Fruit fly (Drosophila melanogaster) whole organism, embryonic: ENCODE data around the gene CG1622.

Experiments used
- Ada2b ChIP-seq: fragments of 200-800 bp; sonication (Bioruptor generic); IDR thresholded peaks from 2 replicates; pipeline ENCODE4 v1.3.6; 2022; ENCODE audit warnings: missing biosample characterization, missing genetic modification characterization
- Asciz ChIP-seq: fragments of 200-800 bp; sonication (Bioruptor generic); optimal IDR thresholded peaks from 2 replicates; lab custom pipeline; 2017; ENCODE audit warnings: missing biosample characterization, mild to moderate bottlenecking, missing genetic modification characterization, missing genetic modification reagents
- Bteb2 ChIP-seq: fragments of 200-800 bp; sonication (Bioruptor generic); optimal IDR thresholded peaks from 2 replicates; lab custom pipeline; 2016; ENCODE audit warnings: missing biosample characterization, missing genetic modification characterization
- CG10147 ChIP-seq: fragments of 200-800 bp; sonication (Bioruptor generic); optimal IDR thresholded peaks from 2 replicates; lab custom pipeline; 2019; ENCODE audit warnings: missing biosample characterization, mild to moderate bottlenecking, missing genetic modification characterization, moderate library complexity
- CG11398 ChIP-seq: fragments of 200-800 bp; sonication (Bioruptor generic); optimal IDR thresholded peaks from 2 replicates; lab custom pipeline; 2016; ENCODE audit warnings: missing biosample characterization, missing genetic modification characterization
- CG11560 ChIP-seq: fragments of 200-800 bp; sonication (Bioruptor generic); IDR thresholded peaks from 3 replicates; pipeline ENCODE4 v1.3.6; 2022; ENCODE audit warnings: missing biosample characterization, missing genetic modification characterization
- CG12071 ChIP-seq: fragments of 200-800 bp; sonication (Bioruptor generic); optimal IDR thresholded peaks from 3 replicates; lab custom pipeline; 2018; ENCODE audit warnings: missing biosample characterization, mild to moderate bottlenecking, missing genetic modification characterization
- CG13775 ChIP-seq: fragments of 200-800 bp; sonication (Bioruptor generic); optimal IDR thresholded peaks from 3 replicates; lab custom pipeline; 2017; ENCODE audit warnings: missing biosample characterization, mild to moderate bottlenecking, missing genetic modification characterization
- CG15514 ChIP-seq: fragments of 200-800 bp; sonication (Bioruptor generic); optimal IDR thresholded peaks from 3 replicates; lab custom pipeline; 2017; ENCODE audit warnings: missing biosample characterization, missing genetic modification characterization, mild to moderate bottlenecking, moderate library complexity, missing genetic modification reagents
- CG1602 ChIP-seq: fragments of 200-800 bp; sonication (Bioruptor generic); optimal IDR thresholded peaks from 3 replicates; lab custom pipeline; 2016; ENCODE audit warnings: missing biosample characterization, missing genetic modification characterization
- CG1603 ChIP-seq: fragments of 200-800 bp; sonication (Bioruptor generic); optimal IDR thresholded peaks from 2 replicates; lab custom pipeline; 2019; ENCODE audit warnings: missing biosample characterization, mild to moderate bottlenecking, missing genetic modification characterization, moderate library complexity
- CG17568 ChIP-seq: fragments of 200-800 bp; sonication (Bioruptor generic); optimal IDR thresholded peaks from 2 replicates; lab custom pipeline; 2018; ENCODE audit warnings: missing biosample characterization, mild to moderate bottlenecking, missing genetic modification characterization, moderate library complexity
- CG18011 ChIP-seq: fragments of 200-800 bp; sonication (Bioruptor generic); optimal IDR thresholded peaks from 2 replicates; lab custom pipeline; 2017; ENCODE audit warnings: missing biosample characterization, missing genetic modification characterization, mild to moderate bottlenecking, moderate library complexity, missing genotype
- CG18764 ChIP-seq: fragments of 200-800 bp; sonication (Bioruptor generic); optimal IDR thresholded peaks from 3 replicates; lab custom pipeline; 2016; ENCODE audit warnings: missing biosample characterization, missing genetic modification characterization
- CG2199 ChIP-seq: fragments of 200-800 bp; sonication (Bioruptor generic); IDR thresholded peaks from 3 replicates; pipeline ENCODE4 v1.3.6; 2022; ENCODE audit warnings: missing biosample characterization, missing genetic modification characterization
- CG30020 ChIP-seq: fragments of 200-800 bp; optimal IDR thresholded peaks from 2 replicates; lab custom pipeline; 2019; ENCODE audit warnings: missing biosample characterization, mild to moderate bottlenecking, missing genetic modification characterization, moderate library complexity
- CG33213 ChIP-seq: fragments of 200-800 bp; sonication (Bioruptor generic); optimal IDR thresholded peaks from 3 replicates; lab custom pipeline; 2016; ENCODE audit warnings: missing biosample characterization, missing genetic modification characterization
- CG5180 ChIP-seq: fragments of 200-800 bp; sonication (Bioruptor generic); optimal IDR thresholded peaks from 3 replicates; lab custom pipeline; 2017; ENCODE audit warnings: missing biosample characterization, missing genetic modification characterization, mild to moderate bottlenecking, moderate library complexity, missing genetic modification reagents
- CG6765 ChIP-seq: fragments of 200-800 bp; sonication (Bioruptor generic); optimal IDR thresholded peaks from 3 replicates; lab custom pipeline; 2017; ENCODE audit warnings: missing biosample characterization, mild to moderate bottlenecking, missing genetic modification characterization
- CG7987 ChIP-seq: fragments of 200-800 bp; sonication (Bioruptor generic); optimal IDR thresholded peaks from 2 replicates; lab custom pipeline; 2018; ENCODE audit warnings: missing biosample characterization, mild to moderate bottlenecking, missing genetic modification characterization, moderate library complexity
- CG8089 ChIP-seq: fragments of 200-800 bp; sonication (Bioruptor generic); optimal IDR thresholded peaks from 3 replicates; lab custom pipeline; 2016; ENCODE audit warnings: missing biosample characterization, missing genetic modification characterization
- Dip3 ChIP-seq: fragments of 200-800 bp; sonication (Bioruptor generic); optimal IDR thresholded peaks from 3 replicates; lab custom pipeline; 2016; ENCODE audit warnings: missing biosample characterization, missing genetic modification characterization
- Fer3 ChIP-seq: fragments of 200-800 bp; sonication (Bioruptor generic); optimal IDR thresholded peaks from 2 replicates; lab custom pipeline; 2018; ENCODE audit warnings: missing biosample characterization, mild to moderate bottlenecking, missing genetic modification characterization, moderate library complexity
- Gsc ChIP-seq: fragments of 200-800 bp; sonication (Bioruptor generic); IDR thresholded peaks from 2 replicates; pipeline ENCODE4 v1.3.6; 2022; ENCODE audit warnings: missing biosample characterization, missing genetic modification characterization
- Kr ChIP-seq: fragments of 200-800 bp; sonication (Bioruptor generic); optimal IDR thresholded peaks from 2 replicates; lab custom pipeline; 2017; ENCODE audit warnings: missing biosample characterization, mild to moderate bottlenecking, missing genetic modification characterization
- Lpt ChIP-seq: fragments of >200 bp; optimal IDR thresholded peaks from 2 replicates; lab custom pipeline; 2018; ENCODE audit warnings: missing biosample characterization, missing genetic modification characterization
- NK7.1 ChIP-seq: fragments of 200-800 bp; sonication (Bioruptor generic); optimal IDR thresholded peaks from 3 replicates; lab custom pipeline; 2016; ENCODE audit warnings: missing biosample characterization, missing genetic modification characterization
- Oaz ChIP-seq: fragments of 200-800 bp; sonication (Bioruptor generic); IDR thresholded peaks from 2 replicates; pipeline ENCODE4 v1.3.6; 2022; ENCODE audit warnings: missing biosample characterization, missing genetic modification characterization
- Opbp ChIP-seq: fragments of 200-800 bp; sonication (Bioruptor generic); IDR thresholded peaks from 3 replicates; pipeline ENCODE4 v1.3.6; 2022; ENCODE audit warnings: missing biosample characterization, missing genetic modification characterization; ENCODE audit not compliant: partially characterized antibody
- Ptx1 ChIP-seq: fragments of 200-800 bp; sonication (Bioruptor generic); IDR thresholded peaks from 2 replicates; pipeline ENCODE4 v1.3.6; 2022; ENCODE audit warnings: missing biosample characterization, missing genetic modification characterization
- Rx ChIP-seq: fragments of 200-800 bp; sonication (Bioruptor generic); IDR thresholded peaks from 2 replicates; pipeline ENCODE4 v1.3.6; 2022; ENCODE audit warnings: missing biosample characterization, missing genetic modification characterization
- Sox102F ChIP-seq: fragments of 200-800 bp; sonication (Bioruptor generic); optimal IDR thresholded peaks from 2 replicates; lab custom pipeline; 2018; ENCODE audit warnings: missing biosample characterization, mild to moderate bottlenecking, missing genetic modification characterization, moderate library complexity
- Trl ChIP-seq, 3 experiments: fragments of >200 bp in 2 of 3; fragments of 200-800 bp in 1 of 3; sonication (Bioruptor generic) in 1 of 3; optimal IDR thresholded peaks; 2 replicates in 1 of 3; 3 replicates in 2 of 3; lab custom pipeline; 2016 to 2017; ENCODE audit warnings: missing biosample characterization in 1 of 3, missing genetic modification characterization in 1 of 3
- az2 ChIP-seq: fragments of 200-800 bp; sonication (Bioruptor generic); optimal IDR thresholded peaks from 3 replicates; lab custom pipeline; 2016; ENCODE audit warnings: missing biosample characterization, missing genetic modification characterization
- croc ChIP-seq: fragments of 200-800 bp; sonication (Bioruptor generic); conservative IDR thresholded peaks from 3 replicates; pipeline ENCODE4 v1.3.6; 2022; ENCODE audit warnings: missing biosample characterization, missing genetic modification characterization
- dmrt99B ChIP-seq: fragments of 200-800 bp; sonication (Bioruptor generic); optimal IDR thresholded peaks from 2 replicates; lab custom pipeline; 2018; ENCODE audit warnings: missing biosample characterization, mild to moderate bottlenecking, missing genetic modification characterization, moderate library complexity
- gem ChIP-seq: fragments of 200-800 bp; sonication (Bioruptor generic); optimal IDR thresholded peaks from 2 replicates; lab custom pipeline; 2019; ENCODE audit warnings: missing biosample characterization, mild to moderate bottlenecking, missing genetic modification characterization, moderate library complexity
- insv ChIP-seq, 2 experiments: fragments of 200-800 bp; sonication (Bioruptor generic); optimal IDR thresholded peaks; 3 replicates each; lab custom pipeline; 2016 to 2018; ENCODE audit warnings: missing biosample characterization in 2 of 2, missing genetic modification characterization in 2 of 2
- ken ChIP-seq: fragments of 200-800 bp; sonication (Bioruptor generic); IDR thresholded peaks from 3 replicates; pipeline ENCODE4 v1.3.6; 2022; ENCODE audit warnings: missing biosample characterization, missing genetic modification characterization
- lbe ChIP-seq: fragments of 200-800 bp; sonication (Bioruptor generic); optimal IDR thresholded peaks from 2 replicates; lab custom pipeline; 2016; ENCODE audit warnings: missing biosample characterization, mild to moderate bottlenecking, missing genetic modification characterization
- lmd ChIP-seq: fragments of 200-800 bp; sonication (Bioruptor generic); IDR thresholded peaks from 2 replicates; pipeline ENCODE4 v1.3.6; 2022; ENCODE audit warnings: missing biosample characterization, missing genetic modification characterization
- nerfin-1 ChIP-seq: fragments of 200-800 bp; sonication (Bioruptor generic); optimal IDR thresholded peaks from 3 replicates; lab custom pipeline; 2019; ENCODE audit warnings: missing biosample characterization, mild to moderate bottlenecking, missing genetic modification characterization, moderate library complexity
- onecut ChIP-seq: fragments of 200-800 bp; sonication (Bioruptor generic); IDR thresholded peaks from 2 replicates; pipeline ENCODE4 v1.3.6; 2022; ENCODE audit warnings: missing biosample characterization, missing genetic modification characterization
- phol ChIP-seq: fragments of 200-800 bp; sonication (Bioruptor generic); optimal IDR thresholded peaks from 3 replicates; lab custom pipeline; 2018; ENCODE audit warnings: missing biosample characterization, mild to moderate bottlenecking, missing genetic modification characterization, moderate library complexity
- pnt ChIP-seq: fragments of 200-800 bp; sonication (Bioruptor generic); optimal IDR thresholded peaks from 3 replicates; lab custom pipeline; 2016; ENCODE audit warnings: missing biosample characterization, missing genetic modification characterization
- ro ChIP-seq: fragments of 200-800 bp; sonication (Bioruptor generic); IDR thresholded peaks from 2 replicates; pipeline ENCODE4 v1.3.6; 2022; ENCODE audit warnings: missing biosample characterization, missing genetic modification characterization
- run ChIP-seq: fragments of 200-800 bp; sonication (Bioruptor generic); optimal IDR thresholded peaks from 3 replicates; lab custom pipeline; 2018; ENCODE audit warnings: missing biosample characterization, mild to moderate bottlenecking, missing genetic modification characterization
- sc ChIP-seq, 3 experiments: fragments of >200 bp in 2 of 3; fragments of 200-800 bp in 1 of 3; sonication (Bioruptor generic) in 1 of 3; optimal IDR thresholded peaks; 2 replicates in 2 of 3; 3 replicates in 1 of 3; lab custom pipeline; 2017; ENCODE audit warnings: mild to moderate bottlenecking in 1 of 3, missing biosample characterization in 1 of 3, missing genetic modification characterization in 1 of 3, missing genetic modification reagents in 1 of 3
- stwl ChIP-seq: fragments of 200-800 bp; sonication (Bioruptor generic); optimal IDR thresholded peaks from 3 replicates; lab custom pipeline; 2018; ENCODE audit warnings: missing biosample characterization, mild to moderate bottlenecking, missing genetic modification characterization, moderate library complexity
- tx ChIP-seq: fragments of 200-800 bp; sonication (Bioruptor generic); optimal IDR thresholded peaks from 2 replicates; lab custom pipeline; 2016; ENCODE audit warnings: missing biosample characterization, missing genetic modification characterization
- vnd ChIP-seq: fragments of 200-800 bp; sonication (Bioruptor generic); IDR thresholded peaks from 3 replicates; pipeline ENCODE4 v1.3.6; 2022; ENCODE audit warnings: missing biosample characterization, missing genetic modification characterization; ENCODE audit not compliant: partially characterized antibody

The CG1622 gene

DNA sequence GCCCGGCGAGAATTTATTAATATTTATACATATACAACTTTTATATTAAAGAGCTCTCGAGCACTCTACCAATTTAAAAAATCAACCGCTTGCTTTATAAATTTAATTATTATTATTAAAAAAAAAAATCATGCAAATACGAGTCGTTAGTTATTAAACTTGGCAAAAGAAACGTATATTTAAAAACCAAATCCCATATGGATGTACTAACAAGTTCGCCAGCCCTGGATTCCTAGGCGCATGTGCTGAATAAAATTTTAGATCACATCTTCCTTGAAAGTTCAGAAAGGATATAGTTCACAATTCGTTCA lies 38.2 kb upstream of the CG1622 start, which contains the start of gene comt (continued):
- TF ChIP-seq nerfin-1 (tag; lab: Kevin White, UChicago) (peak; percentile 44), Kr (GFP tag; lab: Kevin White, UChicago) (no peak), phol (peak; percentile 75), Gsc (GFP tag; lab: Robert Waterston, UW) (no peak), ro (GFP tag; lab: Robert Waterston, UW) (no peak), onecut (GFP tag; lab: Robert Waterston, UW) (no peak), Trl (optimal IDR thresholded peaks at IDR 0.05; lab: Kevin White, UChicago) (no peak), Trl (GFP tag; optimal IDR thresholded peaks at IDR 0.05; lab: Kevin White, UChicago) (no peak), CG30020 (tag; lab: Kevin White, UChicago) (peak; percentile 31), Asciz (GFP tag; lab: Kevin White, UChicago) (no peak), CG6765 (GFP tag; lab: Kevin White, UChicago) (no peak), CG17568 (GFP tag; lab: Kevin White, UChicago) (no peak), sc (optimal IDR thresholded peaks at IDR 0.05; lab: Kevin White, UChicago) (no peak), sc (GFP tag; optimal IDR thresholded peaks at IDR 0.05; lab: Kevin White, UChicago) (peak; percentile 31), NK7.1 (no peak), ken (GFP tag; lab: Robert Waterston, UW) (peak; percentile 30; the same call in 1 of the 3 replicates), CG8089 (no peak), Lpt (GFP tag; lab: Kevin White, UChicago) (no peak), lbe (GFP tag; lab: Kevin White, UChicago) (no peak), lmd (GFP tag; lab: Robert Waterston, UW) (peak; percentile 19; the same call in 1 of the 2 replicates), CG1603 (no peak), az2 (GFP tag; lab: Kevin White, UChicago) (peak; percentile 62), CG12071 (GFP tag; lab: Kevin White, UChicago) (no peak), CG1602 (GFP tag; lab: Kevin White, UChicago) (peak; percentile 31), CG2199 (GFP tag; lab: Robert Waterston, UW) (no peak), pnt (no peak), CG5180 (no peak), Ptx1 (GFP tag; lab: Robert Waterston, UW) (peak; percentile 57), CG33213 (GFP tag; lab: Kevin White, UChicago) (no peak), dmrt99B (tag; lab: Kevin White, UChicago) (no peak), CG15514 (GFP tag; lab: Kevin White, UChicago) (no peak), CG18764 (GFP tag; lab: Kevin White, UChicago) (peak; percentile 12), Ada2b (GFP tag; lab: Robert Waterston, UW) (peak; percentile 52; the same call in 1 of the 2 replicates), croc (GFP tag; lab: Robert Waterston, UW) (no peak), Fer3 (peak; percentile 55), Rx (no peak), CG18011 (GFP tag; lab: Kevin White, UChicago) (no peak), stwl (tag; lab: Kevin White, UChicago) (peak; percentile 25), CG11398 (GFP tag; lab: Kevin White, UChicago) (no peak), Oaz (no peak), CG11560 (tag; lab: Robert Waterston, UW) (no peak), vnd (no peak), run (tag; lab: Kevin White, UChicago) (no peak), gem (tag; lab: Kevin White, UChicago) (peak; percentile 84), Dip3 (GFP tag; lab: Kevin White, UChicago) (no peak), insv (GFP tag; optimal IDR thresholded peaks at IDR 0.05; lab: Kevin White, UChicago) (peak in 1 of 2 experiments; percentile 8), tx (no peak), CG10147 (GFP tag; lab: Kevin White, UChicago) (peak; percentile 75), Bteb2 (GFP tag; lab: Kevin White, UChicago) (no peak), CG13775 (GFP tag; lab: Kevin White, UChicago) (peak; percentile 73), Opbp (GFP tag; lab: Robert Waterston, UW) (no peak), Sox102F (GFP tag; lab: Kevin White, UChicago) (no peak), CG7987 (no peak)
